Worm (Caenorhabditis elegans): ENCODE measurements around the gene pdf-1.

DNA sequence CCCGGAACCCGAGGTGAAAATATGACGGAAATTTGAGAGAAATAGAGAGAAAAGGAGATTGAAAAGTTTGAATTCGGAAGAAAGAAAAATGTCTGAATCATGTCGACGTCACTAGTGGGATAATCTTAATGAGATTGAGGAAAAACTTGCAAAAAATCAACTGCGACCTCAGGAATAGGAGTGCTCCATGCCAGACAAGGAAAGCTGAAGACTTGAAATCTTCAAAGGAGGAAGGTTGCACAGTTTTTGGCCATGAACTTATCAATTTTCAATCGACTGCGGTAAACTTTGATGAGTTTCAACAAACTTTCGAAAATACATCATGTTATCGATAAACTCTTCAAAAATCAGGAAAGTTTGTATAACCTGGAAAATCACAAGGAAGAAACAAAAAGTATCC, at the start of gene pdf-1:
- TF ChIP-seq T22C8.4 (GFP tag; IDR thresholded peaks at IDR 0.05) (no peak), cog-1 (tag; optimal IDR thresholded peaks at IDR 0.05) (no peak)
